Fruit fly (Drosophila melanogaster): ENCODE data around the gene PolrMT.

PolrMT gene

dm6 chr2L:1128932-1129887 lies 21.0 kb upstream of the PolrMT start, which contains the start of the genes Pino and TBC1D23 (continued):
- TF ChIP-seq Spps (tag; optimal IDR thresholded peaks at IDR 0.05): no peak
- TF ChIP-seq zfh2 (GFP tag; optimal IDR thresholded peaks at IDR 0.05): peak; percentile 69
- peak; percentile 36 for TF ChIP-seq CG10147 (GFP tag; optimal IDR thresholded peaks at IDR 0.05)
- peak; percentile 63 for TF ChIP-seq pho (GFP tag; optimal IDR thresholded peaks at IDR 0.05)
- peak; percentile 88 for TF ChIP-seq CG12391 (tag; optimal IDR thresholded peaks at IDR 0.05)
- TF ChIP-seq Antp (GFP tag; optimal IDR thresholded peaks at IDR 0.05): peak; percentile 36
- TF ChIP-seq amos (GFP tag; IDR thresholded peaks at IDR 0.05; ENCODE audit: partially characterized antibody): peak; percentile 61; the same call in 1 of the 2 replicates
- peak; percentile 84 for TF ChIP-seq CG13424 (tag; optimal IDR thresholded peaks at IDR 0.05)
- peak; percentile 60 for TF ChIP-seq CG4730 (GFP tag; IDR thresholded peaks at IDR 0.05)
- no peak for TF ChIP-seq ac (GFP tag; optimal IDR thresholded peaks at IDR 0.05)
- no peak for TF ChIP-seq CG12219 (GFP tag; optimal IDR thresholded peaks at IDR 0.05)
- 0 out of 2 replicates have a peak, but pooled peaks have one; percentile 21 for TF ChIP-seq Drgx (GFP tag; IDR thresholded peaks at IDR 0.05)
- no peak for TF ChIP-seq Jarid2 (GFP tag; optimal IDR thresholded peaks at IDR 0.05)
- peak; percentile 30 for TF ChIP-seq CG1529 (GFP tag; optimal IDR thresholded peaks at IDR 0.05)
- peak; percentile 64 for TF ChIP-seq CG4424 (GFP tag; optimal IDR thresholded peaks at IDR 0.05)
- no peak for TF ChIP-seq CG43689 (GFP tag; IDR thresholded peaks at IDR 0.05)
- TF ChIP-seq peb (GFP tag; IDR thresholded peaks at IDR 0.05): no peak
- no peak for TF ChIP-seq HmgD (GFP tag; optimal IDR thresholded peaks at IDR 0.05)
- no peak for TF ChIP-seq MTF-1 (GFP tag; optimal IDR thresholded peaks at IDR 0.05; ENCODE audit: borderline replicate concordance)
- TF ChIP-seq sima (GFP tag; optimal IDR thresholded peaks at IDR 0.05): no peak
- TF ChIP-seq CG17612 (GFP tag; IDR thresholded peaks at IDR 0.05): no peak
- TF ChIP-seq Nf-YA (GFP tag; IDR thresholded peaks at IDR 0.05): no peak
- peak; percentile 76 for TF ChIP-seq CG14710 (tag; optimal IDR thresholded peaks at IDR 0.05)
- TF ChIP-seq CG17361 (GFP tag; IDR thresholded peaks at IDR 0.05): peak; percentile 85
- TF ChIP-seq CG4707 (GFP tag; optimal IDR thresholded peaks at IDR 0.05): no peak
- TF ChIP-seq Elba2 (GFP tag; optimal IDR thresholded peaks at IDR 0.05): peak; percentile 12
- TF ChIP-seq CG5245 (GFP tag; optimal IDR thresholded peaks at IDR 0.05): peak; percentile 49
- TF ChIP-seq maf-S (GFP tag; optimal IDR thresholded peaks at IDR 0.05): no peak
- TF ChIP-seq CG9876 (GFP tag; optimal IDR thresholded peaks at IDR 0.05): no peak
- no peak for TF ChIP-seq CG5953 (GFP tag; IDR thresholded peaks at IDR 0.05)
- peak; percentile 17; the same call in 1 of the 2 replicates for TF ChIP-seq Adf1 (GFP tag; IDR thresholded peaks at IDR 0.05)
- no peak for TF ChIP-seq CG1792 (GFP tag; optimal IDR thresholded peaks at IDR 0.05)
- peak in 1 of 2 experiments; percentile 65 for TF ChIP-seq bsh (GFP tag; optimal IDR thresholded peaks at IDR 0.05)
- peak; percentile 59 for TF ChIP-seq Fer3 (tag; optimal IDR thresholded peaks at IDR 0.05)
- TF ChIP-seq D19B (GFP tag; optimal IDR thresholded peaks at IDR 0.05): peak; percentile 25
- no peak for TF ChIP-seq pb (GFP tag; optimal IDR thresholded peaks at IDR 0.05)
- TF ChIP-seq br (optimal IDR thresholded peaks at IDR 0.05): no peak
- TF ChIP-seq CG10267 (tag; optimal IDR thresholded peaks at IDR 0.05): peak; percentile 67
- no peak for TF ChIP-seq Sry-β (GFP tag; optimal IDR thresholded peaks at IDR 0.05)
- peak; percentile 26 for TF ChIP-seq Camta (GFP tag; optimal IDR thresholded peaks at IDR 0.05)
- TF ChIP-seq CG2199 (GFP tag; IDR thresholded peaks at IDR 0.05): no peak
- TF ChIP-seq twi (tag; optimal IDR thresholded peaks at IDR 0.05): peak; percentile 49
- peak in 1 of 3 experiments; percentile 79 for TF ChIP-seq lola (GFP tag; optimal IDR thresholded peaks at IDR 0.05)
- peak; percentile 51 for TF ChIP-seq CG17359 (tag; optimal IDR thresholded peaks at IDR 0.05)
- TF ChIP-seq CG7372 (GFP tag; IDR thresholded peaks at IDR 0.05): peak; percentile 61; the same call in 1 of the 2 replicates
- TF ChIP-seq yki (optimal IDR thresholded peaks at IDR 0.05): no peak
- TF ChIP-seq kah (GFP tag; optimal IDR thresholded peaks at IDR 0.05): no peak
- peak; percentile 67 for TF ChIP-seq lab (GFP tag; optimal IDR thresholded peaks at IDR 0.05)
- TF ChIP-seq ap (GFP tag; IDR thresholded peaks at IDR 0.05): no peak
- TF ChIP-seq CTCF (GFP tag; optimal IDR thresholded peaks at IDR 0.05): no peak
